Fruit fly (Drosophila melanogaster): ENCODE results near the gene CG4161.

dm6 chr2L:15422501-15422900 is 10.6 kb upstream of the CG4161 start:
- no peak for TF ChIP-seq ara (GFP tag; IDR thresholded peaks at IDR 0.05)
- TF ChIP-seq CG18764 (GFP tag; optimal IDR thresholded peaks at IDR 0.05), result no peak
- TF ChIP-seq CG10959 (GFP tag; IDR thresholded peaks at IDR 0.05), result no peak
- TF ChIP-seq Neu2 (GFP tag; optimal IDR thresholded peaks at IDR 0.05; ENCODE audit: borderline replicate concordance), result no peak
- no peak for TF ChIP-seq Side (GFP tag; optimal IDR thresholded peaks at IDR 0.05)
- no peak for TF ChIP-seq Asciz (GFP tag; optimal IDR thresholded peaks at IDR 0.05)
- no peak for TF ChIP-seq hth (optimal IDR thresholded peaks at IDR 0.05)
- no peak for TF ChIP-seq fd3F (GFP tag; optimal IDR thresholded peaks at IDR 0.05)
- no peak for TF ChIP-seq Doc2 (GFP tag; IDR thresholded peaks at IDR 0.05)
- TF ChIP-seq CG7786 (GFP tag; optimal IDR thresholded peaks at IDR 0.05), result no peak
- no peak for TF ChIP-seq kni (GFP tag; optimal IDR thresholded peaks at IDR 0.05)
- no peak for TF ChIP-seq ttk (GFP tag; IDR thresholded peaks at IDR 0.05)
- TF ChIP-seq gem (tag; optimal IDR thresholded peaks at IDR 0.05), result no peak
- TF ChIP-seq CG9932 (GFP tag; IDR thresholded peaks at IDR 0.05), result no peak
